Worm (Caenorhabditis elegans) whole organism, early embryonic: ENCODE data around the gene T15B12.2.

Experiments
- F13C5.2 ChIP-seq: sonication (generic microtip); optimal IDR thresholded peaks from 2 replicates; lab custom pipeline; 2017; ENCODE audit warnings: mild to moderate bottlenecking, missing genetic modification characterization, inconsistent platforms, missing compliant biosample characterization
- aly-1 ChIP-seq: sonication (generic microtip); optimal IDR thresholded peaks from 2 replicates; lab custom pipeline; 2016; ENCODE audit warnings: missing genetic modification characterization, missing compliant biosample characterization
- ama-1 ChIP-seq: fragments of 150-350 bp; optimal IDR thresholded peaks from 2 replicates; lab custom pipeline; 2014
- ceh-13 ChIP-seq: fragments of 200-800 bp; sonication (Bioruptor generic); optimal IDR thresholded peaks from 2 replicates; lab custom pipeline; 2018; ENCODE audit warnings: mild to moderate bottlenecking, missing genetic modification characterization, missing compliant biosample characterization
- hmg-4 ChIP-seq: fragments of 200-800 bp; sonication (Bioruptor generic); optimal IDR thresholded peaks from 2 replicates; lab custom pipeline; 2018; ENCODE audit warnings: mild to moderate bottlenecking, missing genetic modification characterization, missing compliant biosample characterization
- hnd-1 ChIP-seq: sonication (generic microtip); optimal IDR thresholded peaks from 2 replicates; lab custom pipeline; 2016; ENCODE audit warnings: missing genetic modification characterization, missing compliant biosample characterization
- pes-1 ChIP-seq: fragments of 200-800 bp; sonication (Bioruptor generic); IDR thresholded peaks from 2 replicates; pipeline ENCODE4 v1.3.6; 2022; ENCODE audit warnings: missing genetic modification reagents, missing genetic modification characterization, missing compliant biosample characterization
- sea-1 ChIP-seq: fragments of 200-800 bp; sonication (Bioruptor generic); conservative IDR thresholded peaks from 2 replicates; pipeline ENCODE4 v1.3.6; 2022; ENCODE audit warnings: missing genetic modification characterization, missing compliant biosample characterization
- tbx-37 ChIP-seq: fragments of 200-800 bp; sonication (Bioruptor generic); conservative IDR thresholded peaks from 2 replicates; pipeline ENCODE4 v1.3.6; 2022; ENCODE audit warnings: missing genetic modification reagents, missing genetic modification characterization, missing compliant biosample characterization
- tra-4 ChIP-seq: sonication (generic microtip); optimal IDR thresholded peaks from 2 replicates; lab custom pipeline; 2017; ENCODE audit warnings: missing genetic modification characterization, missing compliant biosample characterization

ce11 chrIII:5308278-5308677 lies 6.6 kb upstream of the T15B12.2 start, which contains the start of gene mog-3:
- TF ChIP-seq tra-4 (tag; lab: Kevin White, UChicago) (peak; percentile 9), ama-1 (lab: Kevin White, UChicago) (no peak), ceh-13 (GFP tag; lab: Kevin White, UChicago) (no peak), F13C5.2 (peak; percentile 15), hmg-4 (no peak), tbx-37 (peak; percentile 83), aly-1 (no peak), sea-1 (GFP tag; lab: Robert Waterston, UW) (no peak), pes-1 (GFP tag; lab: Robert Waterston, UW) (peak; percentile 63; the same call in 1 of the 2 replicates), hnd-1 (tag; lab: Kevin White, UChicago) (no peak)
